Fruit fly (Drosophila melanogaster) whole organism, prepupa: ENCODE data around the gene Tudor-SN.
A peak's percentile ranks its signal among the peaks of the same experiment; 100 is the strongest.

ENCODE experiments used
- Blimp-1 ChIP-seq: fragments of 200-800 bp; sonication (Bioruptor generic); optimal IDR thresholded peaks from 3 replicates; lab custom pipeline; 2017; ENCODE audit warnings: missing biosample characterization, missing genetic modification characterization, mild to moderate bottlenecking, moderate library complexity, missing genetic modification reagents
- CG10631 ChIP-seq: fragments of 200-800 bp; sonication (Bioruptor generic); optimal IDR thresholded peaks from 2 replicates; lab custom pipeline; 2016; ENCODE audit warnings: missing biosample characterization, missing genetic modification characterization
- CG10669 ChIP-seq: fragments of 200-800 bp; sonication (Bioruptor generic); optimal IDR thresholded peaks from 3 replicates; lab custom pipeline; 2018; ENCODE audit warnings: missing biosample characterization, mild to moderate bottlenecking, missing genetic modification characterization, moderate library complexity
- CG11294 ChIP-seq: fragments of 200-800 bp; sonication (Bioruptor generic); IDR thresholded peaks from 2 replicates; pipeline ENCODE4 v1.3.6; 2022; ENCODE audit warnings: missing biosample characterization, missing genetic modification characterization
- CG11762 ChIP-seq: fragments of 200-800 bp; sonication (Bioruptor generic); optimal IDR thresholded peaks from 3 replicates; lab custom pipeline; 2016; ENCODE audit warnings: missing biosample characterization, missing genetic modification characterization; ENCODE audit not compliant: insufficient read depth
- CG11902 ChIP-seq: fragments of 200-800 bp; sonication (Bioruptor generic); optimal IDR thresholded peaks from 3 replicates; lab custom pipeline; 2016; ENCODE audit warnings: missing biosample characterization, missing genetic modification characterization
- CG3032 ChIP-seq: fragments of 200-800 bp; optimal IDR thresholded peaks from 2 replicates; lab custom pipeline; 2019; ENCODE audit warnings: missing biosample characterization, mild to moderate bottlenecking, missing genetic modification characterization, moderate library complexity
- CG31627 ChIP-seq: fragments of 200-800 bp; sonication (Bioruptor generic); optimal IDR thresholded peaks from 3 replicates; lab custom pipeline; 2016; ENCODE audit warnings: missing biosample characterization, missing genetic modification characterization
- CG32006 ChIP-seq: fragments of 200-800 bp; sonication (Bioruptor generic); optimal IDR thresholded peaks from 3 replicates; lab custom pipeline; 2017; ENCODE audit warnings: missing biosample characterization, mild to moderate bottlenecking, missing genetic modification characterization
- CG34406 ChIP-seq: fragments of 200-800 bp; sonication (Bioruptor generic); optimal IDR thresholded peaks from 3 replicates; lab custom pipeline; 2016; ENCODE audit warnings: missing biosample characterization, missing genetic modification characterization
- CG3919 ChIP-seq: fragments of 200-800 bp; sonication (Bioruptor generic); optimal IDR thresholded peaks from 3 replicates; lab custom pipeline; 2016; ENCODE audit warnings: missing biosample characterization, missing genetic modification characterization
- CG6276 ChIP-seq: fragments of 200-800 bp; sonication (Bioruptor generic); optimal IDR thresholded peaks from 2 replicates; lab custom pipeline; 2017; ENCODE audit warnings: missing biosample characterization, mild to moderate bottlenecking, missing genetic modification characterization
- CG6808 ChIP-seq: fragments of 200-800 bp; sonication (Bioruptor generic); optimal IDR thresholded peaks from 3 replicates; lab custom pipeline; 2017; ENCODE audit warnings: missing biosample characterization, missing genetic modification characterization, mild to moderate bottlenecking, moderate library complexity, missing genetic modification reagents
- CG6854 ChIP-seq: fragments of 200-800 bp; sonication (Bioruptor generic); optimal IDR thresholded peaks from 2 replicates; lab custom pipeline; 2017; ENCODE audit warnings: missing biosample characterization, mild to moderate bottlenecking, missing genetic modification characterization
- CG8119 ChIP-seq: fragments of 200-800 bp; sonication (Bioruptor generic); IDR thresholded peaks from 3 replicates; pipeline ENCODE4 v1.3.6; 2022; ENCODE audit warnings: missing biosample characterization, missing genetic modification characterization
- CG8632 ChIP-seq: fragments of 200-800 bp; sonication (Bioruptor generic); optimal IDR thresholded peaks from 3 replicates; lab custom pipeline; 2016; ENCODE audit warnings: missing biosample characterization, missing genetic modification characterization
- CG9139 ChIP-seq: fragments of 200-800 bp; sonication (Bioruptor generic); optimal IDR thresholded peaks from 3 replicates; lab custom pipeline; 2017; ENCODE audit warnings: missing biosample characterization, mild to moderate bottlenecking, missing genetic modification characterization
- Eip75B ChIP-seq: fragments of 200-800 bp; sonication (Bioruptor generic); optimal IDR thresholded peaks from 3 replicates; lab custom pipeline; 2016; ENCODE audit warnings: missing biosample characterization, missing genetic modification characterization
- Eip78C ChIP-seq: fragments of 200-800 bp; sonication (Bioruptor generic); peaks from one replicate; lab custom pipeline; 2016; ENCODE audit warnings: missing biosample characterization, missing genetic modification characterization
- Ets21C ChIP-seq: fragments of 200-800 bp; sonication (Bioruptor generic); optimal IDR thresholded peaks from 3 replicates; lab custom pipeline; 2016; ENCODE audit warnings: missing biosample characterization, missing genetic modification characterization
- Hr39 ChIP-seq: fragments of 200-800 bp; sonication (Bioruptor generic); optimal IDR thresholded peaks from 2 replicates; lab custom pipeline; 2016; ENCODE audit warnings: missing biosample characterization, missing genetic modification characterization
- Hr4 ChIP-seq: fragments of 200-800 bp; sonication (Bioruptor generic); optimal IDR thresholded peaks from 3 replicates; lab custom pipeline; 2016; ENCODE audit warnings: missing biosample characterization, missing genetic modification characterization
- Lpt ChIP-seq: fragments of 200-800 bp; sonication (Bioruptor generic); optimal IDR thresholded peaks from 3 replicates; lab custom pipeline; 2016; ENCODE audit warnings: missing biosample characterization, missing genetic modification characterization
- Met ChIP-seq: fragments of 200-800 bp; sonication (Bioruptor generic); optimal IDR thresholded peaks from 3 replicates; lab custom pipeline; 2016; ENCODE audit warnings: missing biosample characterization, missing genetic modification characterization
- OdsH ChIP-seq: fragments of 200-800 bp; sonication (Bioruptor generic); optimal IDR thresholded peaks from 3 replicates; lab custom pipeline; 2016; ENCODE audit warnings: missing biosample characterization, missing genetic modification characterization
- Sox102F ChIP-seq: fragments of 200-800 bp; sonication (Bioruptor generic); optimal IDR thresholded peaks from 2 replicates; lab custom pipeline; 2016; ENCODE audit warnings: missing biosample characterization, mild to moderate bottlenecking, missing genetic modification characterization
- Sox14 ChIP-seq: fragments of 200-800 bp; sonication (Bioruptor generic); optimal IDR thresholded peaks from 3 replicates; lab custom pipeline; 2016; ENCODE audit warnings: missing biosample characterization, missing genetic modification characterization
- achi ChIP-seq: fragments of 200-800 bp; sonication (Bioruptor generic); optimal IDR thresholded peaks from 3 replicates; lab custom pipeline; 2016; ENCODE audit warnings: missing biosample characterization, missing genetic modification characterization
- acj6 ChIP-seq: fragments of 200-800 bp; sonication (Bioruptor generic); optimal IDR thresholded peaks from 3 replicates; lab custom pipeline; 2016; ENCODE audit warnings: missing biosample characterization, missing genetic modification characterization
- cyc ChIP-seq: fragments of 200-800 bp; sonication (Bioruptor generic); optimal IDR thresholded peaks from 3 replicates; lab custom pipeline; 2016; ENCODE audit warnings: missing biosample characterization, missing genetic modification characterization
- dac ChIP-seq: fragments of 200-800 bp; sonication (Bioruptor generic); optimal IDR thresholded peaks from 2 replicates; lab custom pipeline; 2017; ENCODE audit warnings: missing biosample characterization, mild to moderate bottlenecking, missing genetic modification characterization
- esn ChIP-seq: fragments of 200-800 bp; sonication (Bioruptor generic); optimal IDR thresholded peaks from 2 replicates; lab custom pipeline; 2016; ENCODE audit warnings: missing biosample characterization, mild to moderate bottlenecking, missing genetic modification characterization, moderate library complexity
- fd59A ChIP-seq: fragments of 200-800 bp; sonication (Bioruptor generic); optimal IDR thresholded peaks from 2 replicates; lab custom pipeline; 2017; ENCODE audit warnings: missing biosample characterization, mild to moderate bottlenecking, missing genetic modification characterization, missing genetic modification reagents
- fkh ChIP-seq: fragments of 200-800 bp; sonication (Bioruptor generic); optimal IDR thresholded peaks from 3 replicates; lab custom pipeline; 2017; ENCODE audit warnings: missing biosample characterization, mild to moderate bottlenecking, missing genetic modification characterization, moderate library complexity
- lz ChIP-seq: fragments of 200-800 bp; sonication (Bioruptor generic); optimal IDR thresholded peaks from 3 replicates; lab custom pipeline; 2016; ENCODE audit warnings: missing biosample characterization, missing genetic modification characterization
- salr ChIP-seq, 2 experiments: fragments of 200-800 bp; sonication (Bioruptor generic); optimal IDR thresholded peaks; 3 replicates each; lab custom pipeline; 2016 to 2018; ENCODE audit warnings: missing biosample characterization in 2 of 2, missing genetic modification characterization in 2 of 2, mild to moderate bottlenecking in 1 of 2
- spab ChIP-seq: fragments of 200-800 bp; sonication (Bioruptor generic); optimal IDR thresholded peaks from 2 replicates; lab custom pipeline; 2017; ENCODE audit warnings: missing biosample characterization, mild to moderate bottlenecking, missing genetic modification characterization, missing genetic modification reagents
- svp ChIP-seq: fragments of 200-800 bp; sonication (Bioruptor generic); peaks from one replicate; lab custom pipeline; 2016; ENCODE audit warnings: missing biosample characterization, missing genetic modification characterization
- topi ChIP-seq: fragments of 200-800 bp; sonication (Bioruptor generic); optimal IDR thresholded peaks from 3 replicates; lab custom pipeline; 2016; ENCODE audit warnings: missing biosample characterization, missing genetic modification characterization
- vri ChIP-seq: fragments of 200-800 bp; sonication (Bioruptor generic); optimal IDR thresholded peaks from 3 replicates; lab custom pipeline; 2016; ENCODE audit warnings: missing biosample characterization, mild to moderate bottlenecking, missing genetic modification characterization

Gene Tudor-SN

DNA sequence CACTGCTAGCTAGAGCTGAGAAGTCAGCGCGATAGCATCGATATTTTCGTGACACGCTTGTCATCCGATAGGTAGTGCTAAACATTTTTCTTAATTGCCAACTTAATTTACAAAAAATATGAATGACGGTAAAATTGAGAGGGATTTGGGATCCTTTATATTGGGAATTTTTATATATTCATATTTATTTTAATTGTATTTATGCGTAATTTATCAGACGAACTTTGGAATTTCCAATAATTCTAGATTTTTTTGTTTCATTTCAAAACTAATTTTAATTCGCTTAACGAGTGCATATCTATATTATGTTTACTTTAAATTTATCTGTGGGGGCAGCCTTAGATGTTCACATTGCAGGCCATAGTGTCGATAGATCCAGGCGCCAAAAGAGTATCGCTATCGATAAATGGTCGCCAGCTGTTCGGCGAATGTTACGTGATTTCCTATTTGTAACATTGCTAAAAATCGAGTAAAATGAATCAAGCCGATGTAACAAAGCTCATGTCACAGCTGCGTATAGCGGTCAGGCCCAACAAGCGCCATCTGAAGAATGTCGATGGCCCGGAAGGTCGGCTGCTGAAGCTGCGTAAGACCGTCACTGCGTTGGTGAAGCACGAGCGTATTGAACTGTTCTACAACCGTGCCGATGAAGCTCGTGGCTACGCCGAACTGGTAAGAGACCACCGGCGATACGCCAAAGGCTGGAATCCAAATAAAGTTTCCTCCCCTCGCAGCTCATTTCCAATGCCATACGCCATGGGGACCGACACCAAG lies at the start of gene Tudor-SN, which contains the start of gene mRpL17:
TSS of gene Tudor-SN (minus strand) at position 3 of the 774 bp plus-strand sequence.
TSS of gene mRpL17 (plus strand) at position 402 of the 774 bp plus-strand sequence.
- TF ChIP-seq Hr4 (GFP tag; lab: Kevin White, UChicago), result no peak
- peak; percentile 43 for TF ChIP-seq Hr39 (GFP tag; lab: Kevin White, UChicago)
- peak; percentile 16 for TF ChIP-seq cyc
- TF ChIP-seq OdsH (GFP tag; lab: Kevin White, UChicago), result peak; percentile 55
- TF ChIP-seq acj6 (GFP tag; lab: Kevin White, UChicago), result peak; percentile 36
- TF ChIP-seq achi (GFP tag; lab: Kevin White, UChicago), result peak; percentile 69
- TF ChIP-seq vri (GFP tag; lab: Kevin White, UChicago), result peak; percentile 61
- TF ChIP-seq CG34406 (GFP tag; lab: Kevin White, UChicago), result no peak
- TF ChIP-seq CG6854 (GFP tag; lab: Kevin White, UChicago), result no peak
- peak; percentile 12 for TF ChIP-seq Lpt (GFP tag; lab: Kevin White, UChicago)
- no peak for TF ChIP-seq CG8119 (GFP tag; lab: Robert Waterston, UW)
- peak; percentile 80 for TF ChIP-seq svp (GFP tag; lab: Kevin White, UChicago)
- peak; percentile 8 for TF ChIP-seq CG11902 (GFP tag; lab: Kevin White, UChicago)
- peak; percentile 2 for TF ChIP-seq CG11762
- TF ChIP-seq topi (GFP tag; lab: Kevin White, UChicago), result peak; percentile 24
- peak in 1 of 2 experiments; percentile 42 for TF ChIP-seq salr (GFP tag; optimal IDR thresholded peaks at IDR 0.05; lab: Kevin White, UChicago)
- TF ChIP-seq esn (GFP tag; lab: Kevin White, UChicago), result peak; percentile 51
- peak; percentile 60 for TF ChIP-seq CG10631 (GFP tag; lab: Kevin White, UChicago)
- TF ChIP-seq Met (GFP tag; lab: Kevin White, UChicago), result no peak
- peak; percentile 19 for TF ChIP-seq Sox102F (GFP tag; lab: Kevin White, UChicago)
- peak; percentile 26 for TF ChIP-seq CG3032 (tag; lab: Kevin White, UChicago)
- no peak for TF ChIP-seq spab (GFP tag; lab: Kevin White, UChicago)
- peak; percentile 9 for TF ChIP-seq CG6808 (GFP tag; lab: Kevin White, UChicago)
- peak; percentile 50 for TF ChIP-seq lz (GFP tag; lab: Kevin White, UChicago)
- peak; percentile 43 for TF ChIP-seq CG3919
- no peak for TF ChIP-seq CG6276 (GFP tag; lab: Kevin White, UChicago)
- TF ChIP-seq Eip75B (GFP tag; lab: Kevin White, UChicago), result peak; percentile 27
- TF ChIP-seq CG11294, result no peak
- TF ChIP-seq dac (GFP tag; lab: Kevin White, UChicago), result no peak
- peak; percentile 29 for TF ChIP-seq CG31627
- no peak for TF ChIP-seq CG32006
- peak; percentile 24 for TF ChIP-seq Ets21C (GFP tag; lab: Kevin White, UChicago)
- TF ChIP-seq Eip78C (GFP tag; lab: Kevin White, UChicago), result peak; percentile 64
- peak; percentile 12 for TF ChIP-seq CG8632 (GFP tag; lab: Kevin White, UChicago)
- peak; percentile 16 for TF ChIP-seq Sox14 (GFP tag; lab: Kevin White, UChicago)
- TF ChIP-seq fd59A (GFP tag; lab: Kevin White, UChicago), result no peak
- no peak for TF ChIP-seq Blimp-1 (GFP tag; lab: Kevin White, UChicago)
- peak; percentile 71 for TF ChIP-seq fkh (GFP tag; lab: Kevin White, UChicago)
- TF ChIP-seq, all 60 proteins: peak for 26

DNA sequence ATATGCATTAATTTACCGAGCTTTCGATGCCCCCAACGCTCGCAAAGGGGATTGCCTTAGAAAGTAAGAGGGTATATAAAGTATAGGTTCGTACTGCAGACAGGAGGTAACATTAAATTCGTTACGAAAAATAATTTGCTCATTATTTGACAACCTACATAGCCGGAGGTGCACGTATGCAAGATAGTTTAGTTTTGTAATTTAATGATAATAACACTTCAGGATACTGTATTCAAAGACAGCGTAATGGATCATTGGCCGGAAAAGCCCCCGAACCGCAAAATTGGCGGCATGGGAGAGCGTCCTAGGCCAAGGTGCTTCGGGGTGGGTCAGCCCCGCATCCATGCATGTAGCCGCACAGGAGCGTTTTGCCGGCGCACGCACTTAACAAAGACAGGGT lies 48.1 kb upstream of the Tudor-SN start:
- TF ChIP-seq CG3032 (tag; lab: Kevin White, UChicago) (no peak), Eip75B (GFP tag; lab: Kevin White, UChicago) (no peak), CG34406 (GFP tag; lab: Kevin White, UChicago) (no peak), Met (GFP tag; lab: Kevin White, UChicago) (no peak), CG9139 (no peak), CG10631 (GFP tag; lab: Kevin White, UChicago) (no peak), lz (GFP tag; lab: Kevin White, UChicago) (no peak), CG11294 (no peak), CG8119 (GFP tag; lab: Robert Waterston, UW) (no peak), CG10669 (GFP tag; lab: Kevin White, UChicago) (no peak)
